Worm (Caenorhabditis elegans) whole organism, L1 larva: ENCODE results near the gene sax-7.

Experiments used
- C04F5.9 ChIP-seq: sonication (generic microtip); optimal IDR thresholded peaks from 2 replicates; lab custom pipeline; 2016; ENCODE audit warnings: missing genetic modification characterization, missing compliant biosample characterization
- C34B4.2 ChIP-seq: sonication (generic microtip); optimal IDR thresholded peaks from 2 replicates; lab custom pipeline; 2017; ENCODE audit warnings: mild to moderate bottlenecking, missing genetic modification characterization, missing compliant biosample characterization
- alr-1 ChIP-seq: fragments of 200-800 bp; sonication (Bioruptor generic); optimal IDR thresholded peaks from 2 replicates; lab custom pipeline; 2018; ENCODE audit warnings: borderline replicate concordance, mild to moderate bottlenecking, missing genetic modification characterization, missing compliant biosample characterization
- aly-2 ChIP-seq: fragments of 150-350 bp; optimal IDR thresholded peaks from 2 replicates; lab custom pipeline; 2014; ENCODE audit warnings: missing biosample characterization, missing genetic modification characterization
- ama-1 ChIP-seq: fragments of 150-350 bp; optimal IDR thresholded peaks from 2 replicates; lab custom pipeline; 2014
- blmp-1 ChIP-seq: fragments of 150-350 bp; optimal IDR thresholded peaks from 2 replicates; lab custom pipeline; 2014; ENCODE audit warnings: missing biosample characterization, missing genetic modification characterization
- ceh-82 ChIP-seq, 3 experiments: fragments of 150-350 bp in 1 of 3; sonication (generic microtip) in 2 of 3; optimal IDR thresholded peaks; 2 replicates each; lab custom pipeline; 2014 to 2017; ENCODE audit warnings: missing biosample characterization in 3 of 3, missing genetic modification characterization in 3 of 3
- ceh-90 ChIP-seq: sonication (generic microtip); optimal IDR thresholded peaks from 2 replicates; lab custom pipeline; 2016; ENCODE audit warnings: missing genetic modification characterization, missing compliant biosample characterization
- ces-1 ChIP-seq: fragments of 150-350 bp; optimal IDR thresholded peaks from 2 replicates; lab custom pipeline; 2014; ENCODE audit warnings: missing biosample characterization, missing genetic modification reagents, missing genetic modification characterization
- dpl-1 ChIP-seq, 3 experiments: fragments of 150-350 bp in 2 of 3; sonication (generic microtip) in 1 of 3; optimal IDR thresholded peaks; 2 replicates each; lab custom pipeline; 2014 to 2017; ENCODE audit warnings: missing biosample characterization in 3 of 3, missing genetic modification characterization in 3 of 3, missing genetic modification reagents in 3 of 3
- dsc-1 ChIP-seq: sonication (generic microtip); optimal IDR thresholded peaks from 2 replicates; lab custom pipeline; 2016; ENCODE audit warnings: mild to moderate bottlenecking, missing genetic modification characterization, missing compliant biosample characterization
- efl-1 ChIP-seq, 4 experiments: fragments of 150-350 bp; optimal IDR thresholded peaks in 3 of 4; peaks in 1 of 4; 1 replicate in 1 of 4; 2 replicates in 3 of 4; lab custom pipeline; 2014; ENCODE audit warnings: missing biosample characterization in 2 of 4, missing genetic modification characterization in 2 of 4, missing genetic modification reagents in 2 of 4
- ets-5 ChIP-seq: fragments of 200-800 bp; sonication (Bioruptor generic); IDR thresholded peaks from 2 replicates; pipeline ENCODE4 v1.3.6; 2022; ENCODE audit warnings: missing genetic modification characterization, missing compliant biosample characterization
- fkh-4 ChIP-seq: sonication (generic microtip); optimal IDR thresholded peaks from 2 replicates; lab custom pipeline; 2016; ENCODE audit warnings: missing compliant biosample characterization, missing genetic modification characterization, borderline replicate concordance
- fos-1 ChIP-seq: fragments of 150-350 bp; optimal IDR thresholded peaks from 2 replicates; lab custom pipeline; 2014; ENCODE audit warnings: missing biosample characterization, missing genetic modification characterization
- grh-1 ChIP-seq: fragments of 200-800 bp; sonication (Bioruptor generic); IDR thresholded peaks from 2 replicates; pipeline ENCODE4 v1.3.6; 2022; ENCODE audit warnings: missing genetic modification reagents, missing genetic modification characterization, missing compliant biosample characterization
- hlh-17 ChIP-seq: fragments of 200-800 bp; sonication (Bioruptor generic); optimal IDR thresholded peaks from 2 replicates; lab custom pipeline; 2018; ENCODE audit warnings: missing genetic modification characterization, mild to moderate bottlenecking, missing compliant biosample characterization, moderate library complexity, borderline replicate concordance
- hlh-4 ChIP-seq: sonication (generic microtip); optimal IDR thresholded peaks from 2 replicates; lab custom pipeline; 2016; ENCODE audit warnings: mild to moderate bottlenecking, missing genetic modification characterization, missing compliant biosample characterization
- irx-1 ChIP-seq: sonication (generic microtip); optimal IDR thresholded peaks from 2 replicates; lab custom pipeline; 2016; ENCODE audit warnings: missing genetic modification characterization, missing compliant biosample characterization
- isw-1 ChIP-seq: fragments of 200-800 bp; sonication (Bioruptor generic); IDR thresholded peaks from 2 replicates; pipeline ENCODE4 v1.3.6; 2022; ENCODE audit warnings: missing genetic modification characterization, missing compliant biosample characterization
- lin-14 ChIP-seq: fragments of 200-800 bp; sonication (Bioruptor generic); optimal IDR thresholded peaks from 2 replicates; lab custom pipeline; 2018; ENCODE audit warnings: mild to moderate bottlenecking, missing genetic modification characterization, moderate library complexity, missing compliant biosample characterization
- lin-15B ChIP-seq: fragments of 150-350 bp; sonication (generic microtip); optimal IDR thresholded peaks from 3 replicates; lab custom pipeline; 2014; ENCODE audit warnings: missing biosample characterization, missing genetic modification characterization
- lin-35 ChIP-seq, 2 experiments: fragments of 150-350 bp; optimal IDR thresholded peaks; 2 replicates each; lab custom pipeline; 2014; ENCODE audit warnings: missing biosample characterization in 2 of 2, missing genetic modification characterization in 2 of 2, missing genetic modification reagents in 2 of 2
- lir-3 ChIP-seq: sonication (generic microtip); optimal IDR thresholded peaks from 2 replicates; lab custom pipeline; 2016; ENCODE audit warnings: mild to moderate bottlenecking, missing genetic modification characterization, moderate library complexity, missing compliant biosample characterization; ENCODE audit not compliant: poor library complexity
- lsy-2 ChIP-seq, 2 experiments: fragments of 150-350 bp; optimal IDR thresholded peaks; 2 replicates each; lab custom pipeline; 2014; ENCODE audit warnings: missing biosample characterization in 2 of 2, missing genetic modification characterization in 2 of 2
- mab-9 ChIP-seq: fragments of 200-800 bp; sonication (Bioruptor generic); IDR thresholded peaks from 2 replicates; pipeline ENCODE4 v1.3.6; 2022; ENCODE audit warnings: missing genetic modification reagents, missing genetic modification characterization, missing compliant biosample characterization
- mdl-1 ChIP-seq, 2 experiments: fragments of 150-350 bp; optimal IDR thresholded peaks; 2 replicates each; lab custom pipeline; 2014 to 2017; ENCODE audit warnings: missing biosample characterization in 2 of 2, missing genetic modification characterization in 2 of 2, inconsistent platforms in 1 of 2
- mef-2 ChIP-seq: fragments of 150-350 bp; optimal IDR thresholded peaks from 2 replicates; lab custom pipeline; 2014; ENCODE audit warnings: missing biosample characterization, missing genetic modification characterization
- mep-1 ChIP-seq: fragments of 150-350 bp; optimal IDR thresholded peaks from 2 replicates; lab custom pipeline; 2014; ENCODE audit warnings: missing biosample characterization, missing genetic modification characterization
- nhr-11 ChIP-seq: fragments of 150-350 bp; optimal IDR thresholded peaks from 2 replicates; lab custom pipeline; 2014; ENCODE audit warnings: missing biosample characterization, missing genetic modification characterization
- nhr-19 ChIP-seq: fragments of 200-800 bp; sonication (Bioruptor generic); conservative IDR thresholded peaks from 2 replicates; pipeline ENCODE4 v1.3.6; 2022; ENCODE audit warnings: missing genetic modification characterization, missing compliant biosample characterization
- nhr-20 ChIP-seq: sonication (generic microtip); optimal IDR thresholded peaks from 2 replicates; lab custom pipeline; 2016; ENCODE audit warnings: mild to moderate bottlenecking, missing genetic modification characterization, missing compliant biosample characterization
- nhr-237 ChIP-seq: fragments of 150-350 bp; optimal IDR thresholded peaks from 2 replicates; lab custom pipeline; 2014; ENCODE audit warnings: missing biosample characterization, missing genetic modification characterization
- nhr-28 ChIP-seq: fragments of 150-350 bp; optimal IDR thresholded peaks from 2 replicates; lab custom pipeline; 2014; ENCODE audit warnings: missing biosample characterization, missing genetic modification characterization
- nhr-47 ChIP-seq: sonication (generic microtip); optimal IDR thresholded peaks from 2 replicates; lab custom pipeline; 2016; ENCODE audit warnings: mild to moderate bottlenecking, missing genetic modification characterization, moderate library complexity, missing compliant biosample characterization
- nhr-76 ChIP-seq: sonication (generic microtip); optimal IDR thresholded peaks from 2 replicates; lab custom pipeline; 2017; ENCODE audit warnings: missing biosample characterization, missing genetic modification characterization
- nhr-77 ChIP-seq: fragments of 150-350 bp; optimal IDR thresholded peaks from 2 replicates; lab custom pipeline; 2014; ENCODE audit warnings: missing biosample characterization, missing genetic modification characterization
- nhr-90 ChIP-seq: sonication (generic microtip); optimal IDR thresholded peaks from 2 replicates; lab custom pipeline; 2016; ENCODE audit warnings: mild to moderate bottlenecking, missing genetic modification characterization, missing compliant biosample characterization; ENCODE audit not compliant: poor library complexity
- pag-3 ChIP-seq: sonication (generic microtip); optimal IDR thresholded peaks from 2 replicates; lab custom pipeline; 2017; ENCODE audit warnings: missing genetic modification characterization, mild to moderate bottlenecking, missing compliant biosample characterization, antibody characterized with exemption, borderline replicate concordance; ENCODE audit not compliant: insufficient read depth
- pqm-1 ChIP-seq: sonication (generic microtip); optimal IDR thresholded peaks from 3 replicates; lab custom pipeline; 2017; ENCODE audit warnings: missing biosample characterization, missing genetic modification characterization
- rnt-1 ChIP-seq: sonication (generic microtip); optimal IDR thresholded peaks from 2 replicates; lab custom pipeline; 2016; ENCODE audit warnings: mild to moderate bottlenecking, missing genetic modification characterization, moderate library complexity, missing compliant biosample characterization
- skn-1 ChIP-seq: fragments of 150-350 bp; optimal IDR thresholded peaks from 2 replicates; lab custom pipeline; 2014; ENCODE audit warnings: missing biosample characterization, missing genetic modification characterization
- snpc-4 ChIP-seq: fragments of 150-350 bp; optimal IDR thresholded peaks from 2 replicates; lab custom pipeline; 2014; ENCODE audit warnings: missing biosample characterization, missing genetic modification characterization
- sox-4 ChIP-seq: sonication (generic microtip); optimal IDR thresholded peaks from 2 replicates; lab custom pipeline; 2016; ENCODE audit warnings: missing genetic modification characterization, missing compliant biosample characterization
- sptf-1 ChIP-seq: fragments of 150-350 bp; optimal IDR thresholded peaks from 2 replicates; lab custom pipeline; 2014; ENCODE audit warnings: missing biosample characterization, missing genetic modification characterization
- sup-37 ChIP-seq: fragments of 200-800 bp; sonication (Bioruptor generic); optimal IDR thresholded peaks from 2 replicates; lab custom pipeline; 2018; ENCODE audit warnings: mild to moderate bottlenecking, missing genetic modification characterization, missing compliant biosample characterization
- tlp-1 ChIP-seq: fragments of 150-350 bp; optimal IDR thresholded peaks from 2 replicates; lab custom pipeline; 2014; ENCODE audit warnings: missing biosample characterization, missing genetic modification characterization
- unc-30 ChIP-seq: sonication (generic microtip); optimal IDR thresholded peaks from 2 replicates; lab custom pipeline; 2017; ENCODE audit warnings: missing biosample characterization, missing genetic modification characterization
- unc-86 ChIP-seq: sonication (generic microtip); optimal IDR thresholded peaks from 2 replicates; lab custom pipeline; 2016; ENCODE audit warnings: missing genetic modification characterization, missing compliant biosample characterization
- vab-15 ChIP-seq: sonication (generic microtip); optimal IDR thresholded peaks from 2 replicates; lab custom pipeline; 2017; ENCODE audit warnings: missing genotype, mild to moderate bottlenecking, missing genetic modification characterization, missing compliant biosample characterization
- xbp-1 ChIP-seq: sonication (generic microtip); optimal IDR thresholded peaks from 2 replicates; lab custom pipeline; 2016; ENCODE audit warnings: missing genetic modification characterization, missing compliant biosample characterization
- zag-1 ChIP-seq: fragments of 150-350 bp; optimal IDR thresholded peaks from 2 replicates; lab custom pipeline; 2014; ENCODE audit warnings: missing biosample characterization, missing genetic modification characterization
- zip-4 ChIP-seq: fragments of 200-800 bp; sonication (Bioruptor generic); optimal IDR thresholded peaks from 2 replicates; lab custom pipeline; 2018; ENCODE audit warnings: mild to moderate bottlenecking, missing genetic modification characterization, moderate library complexity, missing compliant biosample characterization

sax-7 gene

ce11 chrIV:8112187-8112586 is 49.7 kb downstream of the sax-7 start, which contains the start of gene Y42H9AR.4:
Y42H9AR.4 (minus strand) TSS chrIV:8112218.
- TF ChIP-seq isw-1 (GFP tag; lab: Robert Waterston, UW), result no peak
- peak in 1 of 3 experiments; percentile 38 for TF ChIP-seq ceh-82 (tag; optimal IDR thresholded peaks at IDR 0.05; lab: Kevin White, UChicago)
- no peak for TF ChIP-seq pqm-1 (tag; lab: Kevin White, UChicago)
- TF ChIP-seq grh-1 (GFP tag; lab: Robert Waterston, UW), result no peak
- no peak for TF ChIP-seq sup-37
- TF ChIP-seq C34B4.2 (tag; lab: Kevin White, UChicago), result no peak
- no peak for TF ChIP-seq mef-2
- TF ChIP-seq mdl-1 (tag; optimal IDR thresholded peaks at IDR 0.05; lab: Kevin White, UChicago), result peak in 1 of 2 experiments; percentile 3
- TF ChIP-seq fkh-4 (tag; lab: Kevin White, UChicago), result no peak
- no peak for TF ChIP-seq nhr-77 (tag; lab: Kevin White, UChicago)
- TF ChIP-seq irx-1 (tag; lab: Kevin White, UChicago), result no peak
- no peak for TF ChIP-seq ces-1 (GFP tag; lab: Kevin White, UChicago)
- no peak for TF ChIP-seq fos-1 (tag; lab: Kevin White, UChicago)
- no peak for TF ChIP-seq lin-15B
- no peak for TF ChIP-seq hlh-4
- no peak for TF ChIP-seq nhr-237 (tag; lab: Kevin White, UChicago)
- TF ChIP-seq dsc-1, result no peak
- no peak for TF ChIP-seq ama-1 (lab: Kevin White, UChicago)
- TF ChIP-seq lin-14 (GFP tag; lab: Kevin White, UChicago), result peak; percentile 80
- TF ChIP-seq nhr-11, result peak; percentile 16
- TF ChIP-seq mep-1 (tag; lab: Kevin White, UChicago), result peak; percentile 35
- TF ChIP-seq ceh-90 (tag; lab: Kevin White, UChicago), result no peak
- no peak for TF ChIP-seq ets-5
- no peak for TF ChIP-seq unc-30 (tag; lab: Kevin White, UChicago)
- no peak for TF ChIP-seq lir-3
- TF ChIP-seq unc-86, result no peak
- TF ChIP-seq dpl-1 (GFP tag; optimal IDR thresholded peaks at IDR 0.05; lab: Kevin White, UChicago), result no peak
- TF ChIP-seq skn-1 (tag; lab: Kevin White, UChicago), result peak; percentile 22
- no peak for TF ChIP-seq alr-1 (tag; lab: Kevin White, UChicago)
- TF ChIP-seq vab-15, result no peak
- TF ChIP-seq zag-1 (tag; lab: Kevin White, UChicago), result no peak
- no peak for TF ChIP-seq mab-9 (GFP tag; lab: Robert Waterston, UW)
- TF ChIP-seq nhr-20 (tag; lab: Kevin White, UChicago), result peak; percentile 38
- TF ChIP-seq efl-1 (optimal IDR thresholded peaks at IDR 0.05; lab: Kevin White, UChicago), result peak in 1 of 2 experiments; percentile 16
- peak in 1 of 2 experiments; percentile 73 for TF ChIP-seq efl-1 (GFP tag; optimal IDR thresholded peaks at IDR 0.05 in 1 of 2; lab: Kevin White, UChicago)
- TF ChIP-seq aly-2 (tag; lab: Kevin White, UChicago), result no peak
- TF ChIP-seq blmp-1 (tag; lab: Kevin White, UChicago), result peak; percentile 56
- TF ChIP-seq pag-3 (tag; lab: Kevin White, UChicago), result no peak
- TF ChIP-seq tlp-1 (tag; lab: Kevin White, UChicago), result no peak
- peak in 1 of 2 experiments; percentile 8 for TF ChIP-seq lin-35 (GFP tag; optimal IDR thresholded peaks at IDR 0.05; lab: Kevin White, UChicago)
- TF ChIP-seq nhr-47 (tag; lab: Kevin White, UChicago), result no peak
- TF ChIP-seq nhr-90 (tag; lab: Kevin White, UChicago), result no peak
- no peak for TF ChIP-seq snpc-4 (tag; lab: Kevin White, UChicago)
- no peak for TF ChIP-seq zip-4
- no peak for TF ChIP-seq C04F5.9 (tag; lab: Kevin White, UChicago)
- no peak for TF ChIP-seq nhr-76
- TF ChIP-seq sptf-1 (tag; lab: Kevin White, UChicago), result no peak
- TF ChIP-seq nhr-28, result no peak
- peak; percentile 43 for TF ChIP-seq rnt-1
- TF ChIP-seq xbp-1 (tag; lab: Kevin White, UChicago), result no peak
- peak; percentile 13 for TF ChIP-seq lsy-2 (tag; optimal IDR thresholded peaks at IDR 0.05; lab: Kevin White, UChicago)
- TF ChIP-seq hlh-17, result no peak
- no peak for TF ChIP-seq sox-4
- TF ChIP-seq nhr-19 (GFP tag; lab: Robert Waterston, UW), result no peak
